Worm (Caenorhabditis elegans): ENCODE measurements around the gene dhs-11.

Gene dhs-11

DNA sequence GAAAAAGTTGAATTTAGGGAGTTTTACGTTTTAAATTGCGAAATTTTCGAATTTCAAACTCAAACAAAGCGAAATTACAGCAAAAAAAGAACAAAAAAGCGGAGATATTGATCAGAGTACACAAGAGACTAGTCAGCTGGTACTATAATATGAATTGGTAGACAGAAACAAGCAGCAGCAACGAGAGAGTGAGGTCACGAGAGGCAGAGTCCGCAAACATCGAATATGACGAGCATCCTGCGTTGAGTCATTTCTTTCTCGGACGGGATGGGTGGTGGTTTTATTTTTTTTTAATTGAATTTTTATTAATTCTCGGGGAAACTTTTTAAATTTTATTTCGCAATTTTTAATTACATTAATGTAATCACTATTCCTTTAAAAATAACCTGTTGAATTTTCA, 43.0 kb downstream of the dhs-11 start (continued):
- no peak for TF ChIP-seq fkh-10 (GFP tag; optimal IDR thresholded peaks at IDR 0.05)
- TF ChIP-seq R02D3.7 (tag; optimal IDR thresholded peaks at IDR 0.05) = no peak
- no peak for TF ChIP-seq eor-1 (tag; optimal IDR thresholded peaks at IDR 0.05)
- TF ChIP-seq nhr-23 (tag; optimal IDR thresholded peaks at IDR 0.05) = peak; percentile 72
- no peak for TF ChIP-seq nhr-77 (tag; optimal IDR thresholded peaks at IDR 0.05)
- TF ChIP-seq daf-12 (tag; optimal IDR thresholded peaks at IDR 0.05) = no peak
- TF ChIP-seq hmg-11 (tag; optimal IDR thresholded peaks at IDR 0.05) = peak; percentile 69
- no peak for TF ChIP-seq ceh-9 (tag; optimal IDR thresholded peaks at IDR 0.05)
- TF ChIP-seq ceh-16 (tag; optimal IDR thresholded peaks at IDR 0.05) = no peak
- TF ChIP-seq pha-4 (tag; optimal IDR thresholded peaks at IDR 0.05) = peak; percentile 93
- peak; percentile 36 for TF ChIP-seq ama-1 (optimal IDR thresholded peaks at IDR 0.05)
- no peak for TF ChIP-seq ZK546.5 (tag; optimal IDR thresholded peaks at IDR 0.05)
- peak; percentile 78 for TF ChIP-seq lin-15B (tag; optimal IDR thresholded peaks at IDR 0.05)
- TF ChIP-seq zag-1 (tag; optimal IDR thresholded peaks at IDR 0.05) = no peak
- TF ChIP-seq mdl-1 (tag; optimal IDR thresholded peaks at IDR 0.05) = no peak
- TF ChIP-seq fkh-2 (tag; optimal IDR thresholded peaks at IDR 0.05) = no peak
- no peak for TF ChIP-seq nhr-12 (tag; optimal IDR thresholded peaks at IDR 0.05)
- TF ChIP-seq ztf-4 (tag; optimal IDR thresholded peaks at IDR 0.05) = no peak
- no peak for TF ChIP-seq nhr-11 (tag; optimal IDR thresholded peaks at IDR 0.05)
- peak; percentile 77 for TF ChIP-seq nfya-1 (tag; optimal IDR thresholded peaks at IDR 0.05; ENCODE audit: insufficient read depth)
- peak; percentile 24 for TF ChIP-seq fos-1 (tag; optimal IDR thresholded peaks at IDR 0.05)
- TF ChIP-seq nhr-25 (tag; optimal IDR thresholded peaks at IDR 0.05) = peak; percentile 64
- peak; percentile 11 for TF ChIP-seq pqm-1 (tag; optimal IDR thresholded peaks at IDR 0.05)

- TF ChIP-seq ama-1 (optimal IDR thresholded peaks at IDR 0.05) = peak; percentile 32
- TF ChIP-seq snpc-4 (tag; optimal IDR thresholded peaks at IDR 0.05) = no peak
These were observed 46.3 kb downstream of the dhs-11 start, which contains the start of gene Y39A1A.3 for ce11 chrIII:10596387-10596786. Y39A1A.3 (minus strand) TSS chrIII:10596487.

DNA sequence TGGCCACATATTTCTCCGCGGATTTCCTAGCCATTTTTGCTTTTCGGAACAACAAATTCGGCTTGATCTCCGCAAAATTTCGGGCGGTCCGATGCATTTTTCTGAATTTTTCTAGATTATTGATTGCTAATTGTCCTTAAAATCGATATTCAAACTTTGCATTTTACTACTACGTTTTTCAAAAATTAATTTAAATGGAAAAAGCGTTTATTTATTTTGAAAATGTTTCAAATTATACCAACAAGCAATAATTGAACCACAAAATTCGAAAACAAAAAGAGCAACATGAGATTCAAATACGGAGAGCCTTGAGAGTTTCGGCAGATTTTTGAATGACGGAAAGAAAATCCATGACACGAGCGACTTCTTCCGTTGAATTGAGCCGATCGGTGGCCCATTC, 47.6 kb downstream of the dhs-11 start, which contains the start of gene Y45F3A.9:
Gene Y45F3A.9 (minus strand): TSS at position 101 of the 400 bp plus-strand sequence.
- TF ChIP-seq daf-12 (tag; optimal IDR thresholded peaks at IDR 0.05) = no peak
- no peak for TF ChIP-seq nhr-23 (tag; optimal IDR thresholded peaks at IDR 0.05)
- TF ChIP-seq aly-2 (tag; optimal IDR thresholded peaks at IDR 0.05) = no peak

ce11 chrIII:10592729-10593128, 49.9 kb downstream of the dhs-11 start, which contains the start of gene Y45F3A.8:
Y45F3A.8 (minus strand) TSS chrIII:10592829.
- TF ChIP-seq ceh-16 (tag; optimal IDR thresholded peaks at IDR 0.05) = no peak
- TF ChIP-seq nhr-77 (tag; optimal IDR thresholded peaks at IDR 0.05) = no peak
- no peak for TF ChIP-seq nhr-12 (tag; optimal IDR thresholded peaks at IDR 0.05)
- TF ChIP-seq hmg-11 (tag; optimal IDR thresholded peaks at IDR 0.05) = no peak
- no peak for TF ChIP-seq egl-5 (tag; optimal IDR thresholded peaks at IDR 0.05)
- TF ChIP-seq fkh-10 (GFP tag; optimal IDR thresholded peaks at IDR 0.05) = no peak
- no peak for TF ChIP-seq ceh-82 (tag; optimal IDR thresholded peaks at IDR 0.05)

DNA sequence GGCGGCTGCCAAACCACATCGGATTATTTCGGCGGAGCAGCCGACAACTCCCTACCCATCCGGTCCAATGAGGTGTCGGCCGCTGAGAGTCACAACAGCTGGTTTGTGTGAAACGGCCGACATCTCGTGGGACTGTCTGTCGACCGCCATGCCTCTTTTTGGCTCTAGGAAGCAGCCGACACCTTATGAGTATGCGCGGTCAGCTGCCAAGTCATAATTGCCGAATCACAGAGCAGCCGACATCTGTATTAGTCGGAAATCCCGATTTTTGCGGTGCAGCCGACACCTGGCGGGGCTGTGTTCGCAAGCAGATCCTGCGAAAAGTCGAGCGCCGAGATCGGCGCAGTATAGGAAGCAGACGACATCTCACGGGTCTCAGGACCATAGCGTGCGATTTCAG, 50.6 kb downstream of the dhs-11 start:
- TF ChIP-seq nhr-25 (tag; optimal IDR thresholded peaks at IDR 0.05) (no peak), fkh-10 (GFP tag; optimal IDR thresholded peaks at IDR 0.05) (no peak), nhr-12 (tag; optimal IDR thresholded peaks at IDR 0.05) (no peak)

Measured in whole organism, L3 larva.